Fruit fly (Drosophila melanogaster) whole organism, embryonic: ENCODE results near the gene hog.

Source experiments
- BEAF-32 ChIP-seq: fragments of 200-800 bp; sonication (Bioruptor generic); optimal IDR thresholded peaks from 3 replicates; lab custom pipeline; 2017; ENCODE audit warnings: missing biosample characterization, missing genetic modification characterization, mild to moderate bottlenecking, moderate library complexity, missing genetic modification reagents
- Bdp1 ChIP-seq: fragments of 200-800 bp; sonication (Bioruptor generic); optimal IDR thresholded peaks from 3 replicates; lab custom pipeline; 2016; ENCODE audit warnings: missing biosample characterization, missing genetic modification characterization
- CG10147 ChIP-seq: fragments of 200-800 bp; sonication (Bioruptor generic); optimal IDR thresholded peaks from 2 replicates; lab custom pipeline; 2019; ENCODE audit warnings: missing biosample characterization, mild to moderate bottlenecking, missing genetic modification characterization, moderate library complexity
- CG10267 ChIP-seq: fragments of 200-800 bp; sonication (Bioruptor generic); optimal IDR thresholded peaks from 2 replicates; lab custom pipeline; 2018; ENCODE audit warnings: missing biosample characterization, mild to moderate bottlenecking, missing genetic modification characterization, moderate library complexity
- CG10431 ChIP-seq: fragments of 200-800 bp; sonication (Bioruptor generic); optimal IDR thresholded peaks from 3 replicates; lab custom pipeline; 2018; ENCODE audit warnings: missing biosample characterization, mild to moderate bottlenecking, missing genetic modification characterization
- CG12104 ChIP-seq: fragments of 200-800 bp; sonication (Bioruptor generic); optimal IDR thresholded peaks from 3 replicates; lab custom pipeline; 2016; ENCODE audit warnings: missing biosample characterization, missing genetic modification characterization
- CG12744 ChIP-seq: fragments of 200-800 bp; sonication (Bioruptor generic); optimal IDR thresholded peaks from 2 replicates; lab custom pipeline; 2016; ENCODE audit warnings: missing biosample characterization, missing genetic modification characterization
- CG12942 ChIP-seq: fragments of 200-800 bp; sonication (Bioruptor generic); optimal IDR thresholded peaks from 3 replicates; lab custom pipeline; 2016; ENCODE audit warnings: missing biosample characterization, missing genetic modification characterization
- CG13123 ChIP-seq: fragments of 200-800 bp; sonication (Bioruptor generic); optimal IDR thresholded peaks from 2 replicates; lab custom pipeline; 2016; ENCODE audit warnings: missing biosample characterization, missing genetic modification characterization
- CG14860 ChIP-seq: fragments of 200-800 bp; sonication (Bioruptor generic); IDR thresholded peaks from 3 replicates; pipeline ENCODE4 v1.3.6; 2022; ENCODE audit warnings: missing biosample characterization, missing genetic modification characterization; ENCODE audit not compliant: partially characterized antibody
- CG15696 ChIP-seq: fragments of 200-800 bp; sonication (Bioruptor generic); optimal IDR thresholded peaks from 2 replicates; lab custom pipeline; 2019; ENCODE audit warnings: missing biosample characterization, mild to moderate bottlenecking, missing genetic modification characterization, moderate library complexity
- CG17328 ChIP-seq: fragments of 200-800 bp; sonication (Bioruptor generic); IDR thresholded peaks from 2 replicates; pipeline ENCODE4 v1.3.6; 2022; ENCODE audit warnings: missing biosample characterization, missing genetic modification characterization
- CG17568 ChIP-seq: fragments of 200-800 bp; sonication (Bioruptor generic); optimal IDR thresholded peaks from 2 replicates; lab custom pipeline; 2018; ENCODE audit warnings: missing biosample characterization, mild to moderate bottlenecking, missing genetic modification characterization, moderate library complexity
- CG1792 ChIP-seq: fragments of 200-800 bp; sonication (Bioruptor generic); optimal IDR thresholded peaks from 2 replicates; lab custom pipeline; 2016; ENCODE audit warnings: missing biosample characterization, missing genetic modification characterization
- CG2889 ChIP-seq: fragments of 200-800 bp; sonication (Bioruptor generic); IDR thresholded peaks from 3 replicates; pipeline ENCODE4 v1.3.6; 2022; ENCODE audit warnings: missing biosample characterization, missing genetic modification characterization
- CG31441 ChIP-seq: fragments of 200-800 bp; sonication (Bioruptor generic); IDR thresholded peaks from 2 replicates; pipeline ENCODE4 v1.3.6; 2022; ENCODE audit warnings: missing biosample characterization, missing genetic modification characterization
- CG33557 ChIP-seq: fragments of 200-800 bp; sonication (Bioruptor generic); optimal IDR thresholded peaks from 2 replicates; lab custom pipeline; 2019; ENCODE audit warnings: missing biosample characterization, mild to moderate bottlenecking, missing genetic modification characterization, moderate library complexity
- CG3407 ChIP-seq: fragments of 200-800 bp; sonication (Bioruptor generic); optimal IDR thresholded peaks from 2 replicates; lab custom pipeline; 2018; ENCODE audit warnings: missing biosample characterization, mild to moderate bottlenecking, missing genetic modification characterization
- CG3726 ChIP-seq: fragments of 200-800 bp; sonication (Bioruptor generic); IDR thresholded peaks from 3 replicates; pipeline ENCODE4, ENCODE4 v1.3.6; 2022; ENCODE audit warnings: missing biosample characterization, missing genetic modification characterization
- CG43689 ChIP-seq: fragments of 200-800 bp; sonication (Bioruptor generic); IDR thresholded peaks from 2 replicates; pipeline ENCODE4 v1.3.6; 2022; ENCODE audit warnings: missing biosample characterization, missing genetic modification characterization
- CG4854 ChIP-seq: fragments of 200-800 bp; sonication (Bioruptor generic); optimal IDR thresholded peaks from 2 replicates; lab custom pipeline; 2016; ENCODE audit warnings: missing biosample characterization, missing genetic modification characterization, inconsistent platforms
- CG6254 ChIP-seq: fragments of 200-800 bp; sonication (Bioruptor generic); optimal IDR thresholded peaks from 3 replicates; lab custom pipeline; 2017; ENCODE audit warnings: mild to moderate bottlenecking, missing biosample characterization, missing genetic modification reagents, missing genetic modification characterization
- CG7357 ChIP-seq: fragments of 200-800 bp; sonication (Bioruptor generic); IDR thresholded peaks from 3 replicates; pipeline ENCODE4 v1.3.6; 2022; ENCODE audit warnings: missing biosample characterization, missing genetic modification characterization
- CG9215 ChIP-seq: fragments of 200-800 bp; sonication (Bioruptor generic); IDR thresholded peaks from 2 replicates; pipeline ENCODE4 v1.3.6; 2022; ENCODE audit warnings: missing biosample characterization, missing genetic modification characterization
- CG9932 ChIP-seq: fragments of 200-800 bp; sonication (Bioruptor generic); IDR thresholded peaks from 2 replicates; pipeline ENCODE4 v1.3.6; 2022; ENCODE audit warnings: missing biosample characterization, missing genetic modification characterization
- CTCF ChIP-seq: fragments of 200-800 bp; sonication (Bioruptor generic); optimal IDR thresholded peaks from 2 replicates; lab custom pipeline; 2017; ENCODE audit warnings: missing biosample characterization, mild to moderate bottlenecking, missing genetic modification characterization, moderate library complexity
- Doc2 ChIP-seq: fragments of 200-800 bp; sonication (Bioruptor generic); IDR thresholded peaks from 2 replicates; pipeline ENCODE4 v1.3.6; 2022; ENCODE audit warnings: missing biosample characterization, missing genetic modification characterization
- ERR ChIP-seq: fragments of 200-800 bp; sonication (Bioruptor generic); optimal IDR thresholded peaks from 2 replicates; lab custom pipeline; 2016; ENCODE audit warnings: missing biosample characterization, missing genetic modification characterization
- Ets65A ChIP-seq: fragments of 200-800 bp; sonication (Bioruptor generic); peaks from one replicate; lab custom pipeline; 2016; ENCODE audit warnings: missing biosample characterization, missing genetic modification characterization
- Jarid2 ChIP-seq: fragments of 200-800 bp; sonication (Bioruptor generic); optimal IDR thresholded peaks from 3 replicates; lab custom pipeline; 2017; ENCODE audit warnings: mild to moderate bottlenecking, missing biosample characterization, missing genetic modification reagents, missing genetic modification characterization
- Myb ChIP-seq: fragments of 200-800 bp; sonication (Bioruptor generic); optimal IDR thresholded peaks from 2 replicates; lab custom pipeline; 2016; ENCODE audit warnings: missing biosample characterization, missing genetic modification characterization
- NfI ChIP-seq: fragments of 200-800 bp; sonication (Bioruptor generic); optimal IDR thresholded peaks from 3 replicates; lab custom pipeline; 2018; ENCODE audit warnings: missing biosample characterization, mild to moderate bottlenecking, missing genetic modification characterization, moderate library complexity
- Poxn ChIP-seq: fragments of 200-800 bp; sonication (Bioruptor generic); IDR thresholded peaks from 2 replicates; pipeline ENCODE4 v1.3.6; 2022; ENCODE audit warnings: missing biosample characterization, missing genetic modification characterization
- Rfx ChIP-seq: fragments of 200-800 bp; sonication (Bioruptor generic); IDR thresholded peaks from 2 replicates; pipeline ENCODE4 v1.3.6; 2022; ENCODE audit warnings: missing biosample characterization, missing genetic modification characterization
- Side ChIP-seq: fragments of 200-800 bp; sonication (Bioruptor generic); optimal IDR thresholded peaks from 2 replicates; lab custom pipeline; 2016; ENCODE audit warnings: missing biosample characterization, missing genetic modification characterization
- abd-A ChIP-seq: fragments of 200-800 bp; sonication (Bioruptor generic); optimal IDR thresholded peaks from 3 replicates; lab custom pipeline; 2019; ENCODE audit warnings: missing biosample characterization, mild to moderate bottlenecking, missing genetic modification characterization, moderate library complexity
- ac ChIP-seq: fragments of 200-800 bp; sonication (Bioruptor generic); optimal IDR thresholded peaks from 3 replicates; lab custom pipeline; 2017; ENCODE audit warnings: missing biosample characterization, mild to moderate bottlenecking, missing genetic modification characterization
- bcd ChIP-seq: fragments of 200-800 bp; sonication (Bioruptor generic); optimal IDR thresholded peaks from 2 replicates; lab custom pipeline; 2017; ENCODE audit warnings: missing biosample characterization, mild to moderate bottlenecking, missing genetic modification characterization
- dmrt11E ChIP-seq: fragments of 200-800 bp; sonication (Bioruptor generic); optimal IDR thresholded peaks from 3 replicates; lab custom pipeline; 2018; ENCODE audit warnings: missing biosample characterization, mild to moderate bottlenecking, missing genetic modification characterization, moderate library complexity
- ham ChIP-seq: fragments of 200-800 bp; sonication (Bioruptor generic); IDR thresholded peaks from 2 replicates; pipeline ENCODE4 v1.3.6; 2022; ENCODE audit warnings: missing biosample characterization, missing genetic modification characterization
- klu ChIP-seq: fragments of 200-800 bp; sonication (Bioruptor generic); IDR thresholded peaks from 2 replicates; pipeline ENCODE4 v1.3.6; 2022; ENCODE audit warnings: missing biosample characterization, missing genetic modification characterization
- knrl ChIP-seq: fragments of 200-800 bp; sonication (Bioruptor generic); IDR thresholded peaks from 3 replicates; pipeline ENCODE4 v1.3.6; 2022; ENCODE audit warnings: missing biosample characterization, missing genetic modification characterization; ENCODE audit not compliant: partially characterized antibody
- mam ChIP-seq: fragments of 200-800 bp; sonication (Bioruptor generic); optimal IDR thresholded peaks from 3 replicates; lab custom pipeline; 2016; ENCODE audit warnings: missing biosample characterization, missing genetic modification characterization
- org-1 ChIP-seq: fragments of 200-800 bp; sonication (Bioruptor generic); optimal IDR thresholded peaks from 2 replicates; lab custom pipeline; 2017; ENCODE audit warnings: missing biosample characterization, missing genetic modification characterization
- ssp ChIP-seq: fragments of 200-800 bp; sonication (Bioruptor generic); IDR thresholded peaks from 2 replicates; pipeline ENCODE4 v1.3.6; 2022; ENCODE audit warnings: missing biosample characterization, missing genetic modification characterization
- z ChIP-seq: fragments of 200-800 bp; sonication (Bioruptor generic); IDR thresholded peaks from 3 replicates; pipeline ENCODE4 v1.3.6; 2022; ENCODE audit warnings: missing biosample characterization, missing genetic modification characterization

Gene hog

dm6 chrX:14717245-14717644 is 1.5 kb downstream of the hog start (continued):
- TF ChIP-seq CG12104 (peak; percentile 76), CG12942 (peak; percentile 79), CG10147 (GFP tag; lab: Kevin White, UChicago) (peak; percentile 57), CG15696 (tag; lab: Kevin White, UChicago) (peak; percentile 78)

- no peak for TF ChIP-seq CG7357
- no peak for TF ChIP-seq CG3407 (GFP tag; lab: Kevin White, UChicago)
- TF ChIP-seq z (GFP tag; lab: Robert Waterston, UW) = no peak
- peak; percentile 71 for TF ChIP-seq CTCF
Measured at dm6 chrX:14715180-14715579, 3.6 kb downstream of the hog start.

- TF ChIP-seq CG2889 (GFP tag; lab: Robert Waterston, UW) (no peak), CTCF (peak; percentile 78)
Measured at dm6 chrX:14712475-14712874, 6.3 kb downstream of the hog start.

dm6 chrX:14702058-14702457 is 16.7 kb downstream of the hog start, which contains the start of gene CG43088:
Gene CG43088, plus strand, starts transcription at chrX:14702358.
- TF ChIP-seq klu (no peak), CG12744 (no peak), CG1792 (GFP tag; lab: Kevin White, UChicago) (no peak), Poxn (GFP tag; lab: Robert Waterston, UW) (no peak), BEAF-32 (GFP tag; lab: Kevin White, UChicago) (no peak), CG10431 (GFP tag; lab: Kevin White, UChicago) (no peak), CG10267 (tag; lab: Kevin White, UChicago) (no peak)

- peak; percentile 26 for TF ChIP-seq dmrt11E (tag; lab: Kevin White, UChicago)
- peak; percentile 63 for TF ChIP-seq org-1 (GFP tag; lab: Kevin White, UChicago)
- TF ChIP-seq Side (GFP tag; lab: Kevin White, UChicago) = peak; percentile 35
- no peak for TF ChIP-seq ham
- TF ChIP-seq CG13123 (GFP tag; lab: Kevin White, UChicago) = no peak
- no peak for TF ChIP-seq CG17568
- TF ChIP-seq CG17328 = peak; percentile 75
- TF ChIP-seq CG14860 (GFP tag; lab: Robert Waterston, UW) = no peak
- 0 out of 2 replicates have a peak, but pooled peaks have one; percentile 23 for TF ChIP-seq Doc2 (GFP tag; lab: Robert Waterston, UW)
- 0 out of 2 replicates have a peak, but pooled peaks have one; percentile 27 for TF ChIP-seq CG43689 (GFP tag; lab: Robert Waterston, UW)
- peak; percentile 67 for TF ChIP-seq NfI
- peak; percentile 60 for TF ChIP-seq Ets65A
- no peak for TF ChIP-seq CG33557 (GFP tag; lab: Kevin White, UChicago)
- TF ChIP-seq abd-A (tag; lab: Kevin White, UChicago) = no peak
- peak; percentile 31 for TF ChIP-seq CG6254
- peak; percentile 26; the same call in 1 of the 2 replicates for TF ChIP-seq CG9215 (GFP tag; lab: Robert Waterston, UW)
- peak; percentile 59 for TF ChIP-seq bcd
- peak; percentile 38 for TF ChIP-seq mam (GFP tag; lab: Kevin White, UChicago)
- TF ChIP-seq CG4854 (GFP tag; lab: Kevin White, UChicago) = peak; percentile 36
- TF ChIP-seq ERR (GFP tag; lab: Kevin White, UChicago) = no peak
- peak; percentile 62 for TF ChIP-seq ssp (GFP tag; lab: Robert Waterston, UW)
- TF ChIP-seq CG31441 (GFP tag; lab: Robert Waterston, UW) = peak; percentile 83
- peak; percentile 64 for TF ChIP-seq Rfx (GFP tag; lab: Robert Waterston, UW)
- TF ChIP-seq Bdp1 = no peak
- no peak for TF ChIP-seq knrl (GFP tag; lab: Robert Waterston, UW)
- no peak for TF ChIP-seq Jarid2 (GFP tag; lab: Kevin White, UChicago)
- TF ChIP-seq ac (GFP tag; lab: Kevin White, UChicago) = no peak
- TF ChIP-seq CG9932 = no peak
- 0 out of 3 replicates have a peak, but pooled peaks have one; percentile 61 for TF ChIP-seq CG3726 (GFP tag; lab: Robert Waterston, UW)
- TF ChIP-seq Myb (GFP tag; lab: Kevin White, UChicago) = no peak
Measured at dm6 chrX:14689108-14689507, 29.6 kb downstream of the hog start.
